Worm (Caenorhabditis elegans) whole organism, late embryonic: ENCODE data around the gene ubxn-3.

Experiments used
- C38D4.7 ChIP-seq: fragments of 200-800 bp; sonication (Bioruptor generic); optimal IDR thresholded peaks from 2 replicates; lab custom pipeline; 2018; ENCODE audit warnings: mild to moderate bottlenecking, missing genetic modification characterization, moderate library complexity, missing compliant biosample characterization
- ceh-14 ChIP-seq: sonication (generic microtip); optimal IDR thresholded peaks from 2 replicates; lab custom pipeline; 2016; ENCODE audit warnings: missing genotype, missing genetic modification characterization, missing compliant biosample characterization
- ceh-19 ChIP-seq: fragments of 200-800 bp; sonication (Bioruptor generic); optimal IDR thresholded peaks from 2 replicates; lab custom pipeline; 2018; ENCODE audit warnings: mild to moderate bottlenecking, missing genetic modification characterization, missing compliant biosample characterization
- ceh-2 ChIP-seq: sonication (generic microtip); optimal IDR thresholded peaks from 2 replicates; lab custom pipeline; 2016; ENCODE audit warnings: missing genotype, missing genetic modification characterization, missing compliant biosample characterization
- ceh-22 ChIP-seq: sonication (generic microtip); optimal IDR thresholded peaks from 2 replicates; lab custom pipeline; 2017; ENCODE audit warnings: missing biosample characterization, missing genetic modification characterization
- ceh-24 ChIP-seq: sonication (generic microtip); optimal IDR thresholded peaks from 2 replicates; lab custom pipeline; 2016; ENCODE audit warnings: mild to moderate bottlenecking, missing genetic modification characterization, missing compliant biosample characterization
- ceh-9 ChIP-seq: sonication (generic microtip); optimal IDR thresholded peaks from 2 replicates; lab custom pipeline; 2016; ENCODE audit warnings: mild to moderate bottlenecking, missing genetic modification characterization, inconsistent platforms, missing compliant biosample characterization
- che-1 ChIP-seq: sonication (generic microtip); optimal IDR thresholded peaks from 2 replicates; lab custom pipeline; 2016; ENCODE audit warnings: mild to moderate bottlenecking, missing genetic modification characterization, missing compliant biosample characterization
- dmd-4 ChIP-seq: sonication (generic microtip); optimal IDR thresholded peaks from 2 replicates; lab custom pipeline; 2016; ENCODE audit warnings: borderline replicate concordance, missing genetic modification characterization, missing compliant biosample characterization
- elt-2 ChIP-seq: sonication (generic microtip); optimal IDR thresholded peaks from 2 replicates; lab custom pipeline; 2016; ENCODE audit warnings: missing genetic modification reagents, missing genetic modification characterization, missing compliant biosample characterization
- eyg-1 ChIP-seq: sonication (generic microtip); optimal IDR thresholded peaks from 2 replicates; lab custom pipeline; 2016; ENCODE audit warnings: missing genotype, missing genetic modification characterization, missing compliant biosample characterization
- fkh-6 ChIP-seq: sonication (generic microtip); optimal IDR thresholded peaks from 2 replicates; lab custom pipeline; 2016; ENCODE audit warnings: missing genetic modification characterization, missing compliant biosample characterization
- hlh-15 ChIP-seq: sonication (generic microtip); optimal IDR thresholded peaks from 2 replicates; lab custom pipeline; 2016; ENCODE audit warnings: missing genetic modification characterization, missing compliant biosample characterization
- lim-6 ChIP-seq: sonication (generic microtip); optimal IDR thresholded peaks from 2 replicates; lab custom pipeline; 2016; ENCODE audit warnings: missing genetic modification characterization, missing compliant biosample characterization
- madf-2 ChIP-seq: sonication (generic microtip); optimal IDR thresholded peaks from 2 replicates; lab custom pipeline; 2017; ENCODE audit warnings: missing genetic modification characterization, missing compliant biosample characterization
- pax-1 ChIP-seq: fragments of 150-350 bp; optimal IDR thresholded peaks from 2 replicates; lab custom pipeline; 2014; ENCODE audit warnings: missing biosample characterization, missing genetic modification characterization
- pha-4 ChIP-seq: fragments of 150-350 bp; optimal IDR thresholded peaks from 2 replicates; lab custom pipeline; 2018; ENCODE audit warnings: missing biosample characterization, missing genetic modification reagents, missing genetic modification characterization
- pqm-1 ChIP-seq: sonication (generic microtip); optimal IDR thresholded peaks from 2 replicates; lab custom pipeline; 2016; ENCODE audit warnings: missing genetic modification characterization, missing compliant biosample characterization
- ref-2 ChIP-seq: sonication (generic microtip); optimal IDR thresholded peaks from 2 replicates; lab custom pipeline; 2016; ENCODE audit warnings: missing genetic modification characterization, missing compliant biosample characterization
- sdc-2 ChIP-seq: sonication (generic microtip); optimal IDR thresholded peaks from 2 replicates; lab custom pipeline; 2016; ENCODE audit warnings: missing genotype, missing genetic modification characterization, missing compliant biosample characterization
- syd-9 ChIP-seq: sonication (generic microtip); optimal IDR thresholded peaks from 2 replicates; lab custom pipeline; 2016; ENCODE audit warnings: mild to moderate bottlenecking, missing genetic modification characterization, moderate library complexity, missing compliant biosample characterization
- tbx-7 ChIP-seq: sonication (generic microtip); optimal IDR thresholded peaks from 2 replicates; lab custom pipeline; 2016; ENCODE audit warnings: missing genotype, missing genetic modification characterization, missing compliant biosample characterization
- unc-42 ChIP-seq: sonication (generic microtip); optimal IDR thresholded peaks from 2 replicates; lab custom pipeline; 2016; ENCODE audit warnings: missing genotype, missing genetic modification characterization, missing compliant biosample characterization
- zip-5 ChIP-seq: sonication (generic microtip); optimal IDR thresholded peaks from 2 replicates; lab custom pipeline; 2016; ENCODE audit warnings: missing genetic modification characterization, missing compliant biosample characterization

ubxn-3 gene

DNA sequence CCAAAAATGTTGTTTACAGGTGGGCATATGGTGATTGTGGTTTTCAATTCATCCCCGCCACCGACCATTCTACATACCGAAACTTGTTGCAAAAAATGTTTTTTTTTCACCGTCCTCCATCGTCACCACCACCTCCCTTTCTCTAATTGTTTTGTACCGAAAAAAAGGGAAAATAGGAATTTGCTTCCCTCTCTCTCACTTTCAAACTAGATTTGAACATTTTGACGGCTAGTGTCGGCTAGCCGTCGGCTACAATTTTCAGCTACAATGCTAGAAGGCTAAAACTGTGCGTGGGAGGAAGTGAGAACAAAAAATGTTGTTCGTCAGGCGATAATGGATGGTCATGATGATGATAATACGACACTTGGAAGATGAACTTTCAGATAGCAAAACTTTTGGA is 42.3 kb downstream of the ubxn-3 start:
- no peak for TF ChIP-seq lim-6 (tag; lab: Kevin White, UChicago)

- TF ChIP-seq elt-2 (tag; lab: Kevin White, UChicago): no peak
- TF ChIP-seq pha-4 (tag; lab: Kevin White, UChicago): no peak
- no peak for TF ChIP-seq dmd-4 (tag; lab: Kevin White, UChicago)
- no peak for TF ChIP-seq fkh-6 (tag; lab: Kevin White, UChicago)
- TF ChIP-seq ceh-22 (tag; lab: Kevin White, UChicago): no peak
- TF ChIP-seq pax-1 (tag; lab: Kevin White, UChicago): no peak
- TF ChIP-seq eyg-1 (tag; lab: Kevin White, UChicago): no peak
- TF ChIP-seq lim-6 (tag; lab: Kevin White, UChicago): no peak
- no peak for TF ChIP-seq ceh-9 (tag; lab: Kevin White, UChicago)
- no peak for TF ChIP-seq ref-2 (tag; lab: Kevin White, UChicago)
- TF ChIP-seq C38D4.7 (GFP tag; lab: Kevin White, UChicago): no peak
- no peak for TF ChIP-seq sdc-2 (tag; lab: Kevin White, UChicago)
- TF ChIP-seq syd-9 (tag; lab: Kevin White, UChicago): no peak
- TF ChIP-seq unc-42: no peak
- TF ChIP-seq madf-2: no peak
- TF ChIP-seq che-1 (tag; lab: Kevin White, UChicago): no peak
- no peak for TF ChIP-seq ceh-24 (tag; lab: Kevin White, UChicago)
- TF ChIP-seq tbx-7 (tag; lab: Kevin White, UChicago): no peak
- TF ChIP-seq ceh-2 (tag; lab: Kevin White, UChicago): no peak
These were observed 43.8 kb downstream of the ubxn-3 start for ce11 chrII:176622-177021.

DNA sequence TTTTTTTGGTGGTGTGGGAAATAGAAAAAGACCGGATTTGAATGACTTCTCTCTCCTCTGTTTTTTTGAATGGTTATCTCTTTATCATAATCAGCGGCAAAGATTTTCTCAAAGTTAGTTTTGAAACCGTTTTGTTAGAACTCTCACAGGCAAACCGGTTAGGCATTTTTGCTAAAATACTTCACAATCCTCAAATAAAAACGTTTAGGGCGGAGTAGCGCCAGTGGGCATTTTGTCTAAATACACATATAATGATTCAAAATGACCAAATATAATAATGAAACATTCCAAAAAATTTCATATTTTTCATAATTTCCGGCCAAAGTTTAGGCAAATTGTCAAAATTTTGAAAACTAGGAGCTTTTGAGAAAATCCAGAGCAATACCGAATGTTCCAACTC is 44.6 kb downstream of the ubxn-3 start, which contains the start of gene T01D1.3:
Gene T01D1.3 (minus strand): TSS at position 101 of the 400 bp plus-strand sequence.
- no peak for TF ChIP-seq pqm-1 (tag; lab: Kevin White, UChicago)
- TF ChIP-seq ceh-14 (tag; lab: Kevin White, UChicago): no peak
- no peak for TF ChIP-seq hlh-15 (tag; lab: Kevin White, UChicago)
- no peak for TF ChIP-seq fkh-6 (tag; lab: Kevin White, UChicago)
- TF ChIP-seq ceh-19: no peak
- TF ChIP-seq ceh-24 (tag; lab: Kevin White, UChicago): no peak
- TF ChIP-seq, all 69 proteins: peak for 0

DNA sequence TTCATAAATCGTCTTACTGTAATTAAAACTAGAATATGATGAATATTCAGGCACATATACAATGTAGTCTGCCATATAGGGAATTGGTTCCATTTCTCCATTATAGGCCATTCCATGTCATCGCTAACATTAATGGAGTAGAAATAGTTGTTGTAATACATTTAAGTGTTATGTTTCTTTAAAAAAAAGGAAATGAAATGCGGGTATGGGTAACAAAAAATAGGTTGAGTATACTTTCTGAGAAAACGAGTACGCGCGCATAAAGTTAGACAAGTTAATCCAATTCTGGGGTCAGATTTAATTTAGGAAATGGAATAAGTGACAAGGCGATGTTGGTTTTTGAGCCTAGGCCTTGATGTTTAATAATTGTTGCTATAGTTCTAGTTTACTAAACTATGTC is 46.8 kb downstream of the ubxn-3 start, which contains the start of gene T01D1.7:
Gene T01D1.7 (minus strand): TSS at position 101 of the 400 bp plus-strand sequence.
- no peak for TF ChIP-seq zip-5 (tag; lab: Kevin White, UChicago)
- peak; percentile 42 for TF ChIP-seq unc-42
